Fruit fly (Drosophila melanogaster) S2 (cell line): ENCODE measurements around the gene CG32428.

Experiments used
- CG8478 ChIP-seq: fragments of >200 bp; optimal IDR thresholded peaks from 2 replicates; lab custom pipeline; 2018
- CTCF ChIP-seq, 2 experiments: fragments of >200 bp; optimal IDR thresholded peaks; 2 replicates each; lab custom pipeline; 2018

- TF ChIP-seq CG8478 (lab: Kevin White, UChicago): no peak
- no peak for TF ChIP-seq CTCF (optimal IDR thresholded peaks at IDR 0.05; lab: Kevin White, UChicago)
Measured at dm6 chr3L:20431619-20432018, 41.9 kb downstream of the CG32428 start.
